Worm (Caenorhabditis elegans) whole organism, early embryonic: ENCODE measurements around the gene F59E12.8.
A peak's percentile ranks its signal among the peaks of the same experiment; 100 is the strongest.

Experiments
- B0310.2 ChIP-seq: sonication (generic microtip); optimal IDR thresholded peaks from 2 replicates; lab custom pipeline; 2016; ENCODE audit warnings: mild to moderate bottlenecking, missing genetic modification characterization, missing compliant biosample characterization
- F13C5.2 ChIP-seq: sonication (generic microtip); optimal IDR thresholded peaks from 2 replicates; lab custom pipeline; 2017; ENCODE audit warnings: mild to moderate bottlenecking, missing genetic modification characterization, inconsistent platforms, missing compliant biosample characterization
- aly-1 ChIP-seq: sonication (generic microtip); optimal IDR thresholded peaks from 2 replicates; lab custom pipeline; 2016; ENCODE audit warnings: missing genetic modification characterization, missing compliant biosample characterization
- ama-1 ChIP-seq: fragments of 150-350 bp; optimal IDR thresholded peaks from 2 replicates; lab custom pipeline; 2014
- ceh-13 ChIP-seq: fragments of 200-800 bp; sonication (Bioruptor generic); optimal IDR thresholded peaks from 2 replicates; lab custom pipeline; 2018; ENCODE audit warnings: mild to moderate bottlenecking, missing genetic modification characterization, missing compliant biosample characterization
- ceh-36 ChIP-seq: sonication (generic microtip); optimal IDR thresholded peaks from 2 replicates; lab custom pipeline; 2016; ENCODE audit warnings: missing genetic modification characterization, inconsistent platforms, missing compliant biosample characterization
- ets-7 ChIP-seq: sonication (generic microtip); optimal IDR thresholded peaks from 2 replicates; lab custom pipeline; 2016; ENCODE audit warnings: missing genotype, missing genetic modification characterization, missing compliant biosample characterization
- flt-1 ChIP-seq: fragments of 200-800 bp; sonication (Bioruptor generic); IDR thresholded peaks from 2 replicates; pipeline ENCODE4 v1.3.6; 2022; ENCODE audit warnings: missing genetic modification characterization, missing compliant biosample characterization
- hmbx-1 ChIP-seq: sonication (generic microtip); optimal IDR thresholded peaks from 2 replicates; lab custom pipeline; 2016; ENCODE audit warnings: mild to moderate bottlenecking, missing genetic modification characterization, missing compliant biosample characterization
- hmg-4 ChIP-seq: fragments of 200-800 bp; sonication (Bioruptor generic); optimal IDR thresholded peaks from 2 replicates; lab custom pipeline; 2018; ENCODE audit warnings: mild to moderate bottlenecking, missing genetic modification characterization, missing compliant biosample characterization
- hnd-1 ChIP-seq: sonication (generic microtip); optimal IDR thresholded peaks from 2 replicates; lab custom pipeline; 2016; ENCODE audit warnings: missing genetic modification characterization, missing compliant biosample characterization
- pes-1 ChIP-seq: fragments of 200-800 bp; sonication (Bioruptor generic); IDR thresholded peaks from 2 replicates; pipeline ENCODE4 v1.3.6; 2022; ENCODE audit warnings: missing genetic modification reagents, missing genetic modification characterization, missing compliant biosample characterization
- scrt-1 ChIP-seq: fragments of 200-800 bp; sonication (Bioruptor generic); IDR thresholded peaks from 2 replicates; pipeline ENCODE4 v1.3.6; 2022; ENCODE audit warnings: missing genetic modification characterization, missing compliant biosample characterization
- sea-1 ChIP-seq: fragments of 200-800 bp; sonication (Bioruptor generic); conservative IDR thresholded peaks from 2 replicates; pipeline ENCODE4 v1.3.6; 2022; ENCODE audit warnings: missing genetic modification characterization, missing compliant biosample characterization
- tbx-11 ChIP-seq: fragments of 200-800 bp; sonication (Bioruptor generic); IDR thresholded peaks from 2 replicates; pipeline ENCODE4 v1.3.6; 2022; ENCODE audit warnings: missing genetic modification characterization, missing compliant biosample characterization
- tbx-37 ChIP-seq: fragments of 200-800 bp; sonication (Bioruptor generic); conservative IDR thresholded peaks from 2 replicates; pipeline ENCODE4 v1.3.6; 2022; ENCODE audit warnings: missing genetic modification reagents, missing genetic modification characterization, missing compliant biosample characterization
- tra-4 ChIP-seq: sonication (generic microtip); optimal IDR thresholded peaks from 2 replicates; lab custom pipeline; 2017; ENCODE audit warnings: missing genetic modification characterization, missing compliant biosample characterization

F59E12.8 gene

ce11 chrII:5661735-5662177 lies 25.0 kb upstream of the F59E12.8 start:
- peak; percentile 96 for TF ChIP-seq ama-1
- TF ChIP-seq B0310.2 (tag; lab: Kevin White, UChicago), result peak; percentile 82
- peak; percentile 73 for TF ChIP-seq flt-1 (GFP tag; lab: Robert Waterston, UW)
- peak; percentile 66 for TF ChIP-seq ceh-36 (tag; lab: Kevin White, UChicago)
- TF ChIP-seq sea-1 (GFP tag; lab: Robert Waterston, UW), result peak; percentile 93
- peak; percentile 40 for TF ChIP-seq ets-7 (tag; lab: Kevin White, UChicago)
- peak; percentile 78 for TF ChIP-seq hmbx-1
- TF ChIP-seq F13C5.2 (tag; lab: Kevin White, UChicago), result peak; percentile 73
- TF ChIP-seq aly-1 (tag; lab: Kevin White, UChicago), result peak; percentile 83
- TF ChIP-seq tra-4 (tag; lab: Kevin White, UChicago), result peak; percentile 72
- TF ChIP-seq tbx-37, result peak; percentile 72
- TF ChIP-seq tbx-11 (GFP tag; lab: Robert Waterston, UW), result peak; percentile 80
- TF ChIP-seq scrt-1 (GFP tag; lab: Robert Waterston, UW), result peak; percentile 90
- TF ChIP-seq hmg-4 (GFP tag; lab: Kevin White, UChicago), result peak; percentile 92
- TF ChIP-seq pes-1 (GFP tag; lab: Robert Waterston, UW), result peak; percentile 83
- TF ChIP-seq ceh-13 (GFP tag; lab: Kevin White, UChicago), result peak; percentile 19
- peak; percentile 64 for TF ChIP-seq hnd-1 (tag; lab: Kevin White, UChicago)

- TF ChIP-seq tbx-11 (GFP tag; lab: Robert Waterston, UW) (peak; percentile 67), hmg-4 (GFP tag; lab: Kevin White, UChicago) (peak; percentile 82), sea-1 (GFP tag; lab: Robert Waterston, UW) (peak; percentile 82), tbx-37 (peak; percentile 5; the same call in 1 of the 2 replicates), pes-1 (GFP tag; lab: Robert Waterston, UW) (peak; percentile 67), B0310.2 (tag; lab: Kevin White, UChicago) (peak; percentile 24), tra-4 (tag; lab: Kevin White, UChicago) (no peak), F13C5.2 (tag; lab: Kevin White, UChicago) (peak; percentile 46), ceh-13 (GFP tag; lab: Kevin White, UChicago) (no peak), aly-1 (tag; lab: Kevin White, UChicago) (no peak), flt-1 (GFP tag; lab: Robert Waterston, UW) (peak; percentile 54; the same call in 1 of the 2 replicates), ama-1 (peak; percentile 98), ets-7 (tag; lab: Kevin White, UChicago) (no peak), ceh-36 (tag; lab: Kevin White, UChicago) (peak; percentile 27), hmbx-1 (no peak), scrt-1 (GFP tag; lab: Robert Waterston, UW) (peak; percentile 76), hnd-1 (tag; lab: Kevin White, UChicago) (no peak)
These were observed 24.3 kb upstream of the F59E12.8 start, which contains the start of the genes ift-43 and mdt-26 for ce11 chrII:5660736-5661734. TSS of gene ift-43 (minus strand) at chrII:5660786. TSS of gene mdt-26 (plus strand) at chrII:5661181.

ce11 chrII:5660155-5660554 lies 23.4 kb upstream of the F59E12.8 start:
- TF ChIP-seq tbx-37 (no peak), ets-7 (tag; lab: Kevin White, UChicago) (no peak), ama-1 (no peak), sea-1 (GFP tag; lab: Robert Waterston, UW) (no peak), ceh-13 (GFP tag; lab: Kevin White, UChicago) (no peak)

ce11 chrII:5659675-5660074 lies 22.9 kb upstream of the F59E12.8 start, which contains the start of gene fut-3:
TSS of gene fut-3 (minus strand) at chrII:5659775.
- TF ChIP-seq hnd-1 (tag; lab: Kevin White, UChicago) (no peak), F13C5.2 (tag; lab: Kevin White, UChicago) (no peak)

- no peak for TF ChIP-seq flt-1 (GFP tag; lab: Robert Waterston, UW)
These were observed 17.5 kb upstream of the F59E12.8 start, which contains the start of gene F59E12.1 for ce11 chrII:5654215-5654614. TSS of gene F59E12.1 (plus strand) at chrII:5654515.

- TF ChIP-seq hmg-4 (GFP tag; lab: Kevin White, UChicago) (no peak), tbx-11 (GFP tag; lab: Robert Waterston, UW) (no peak), ets-7 (tag; lab: Kevin White, UChicago) (no peak), ceh-36 (tag; lab: Kevin White, UChicago) (no peak), tbx-37 (no peak), hnd-1 (tag; lab: Kevin White, UChicago) (no peak), pes-1 (GFP tag; lab: Robert Waterston, UW) (no peak)
These were observed 15.6 kb upstream of the F59E12.8 start, which contains the start of gene bli-2 for ce11 chrII:5652334-5652733. TSS of gene bli-2 (minus strand) at chrII:5652434.

- TF ChIP-seq flt-1 (GFP tag; lab: Robert Waterston, UW), result no peak
- no peak for TF ChIP-seq hnd-1 (tag; lab: Kevin White, UChicago)
- TF ChIP-seq aly-1 (tag; lab: Kevin White, UChicago), result peak; percentile 16
These were observed 14.7 kb upstream of the F59E12.8 start for ce11 chrII:5651426-5651825.
